Worm (Caenorhabditis elegans) whole organism, L2 larva: Measurements from ENCODE around the gene C16D9.5.
A peak's percentile ranks its signal among the peaks of the same experiment; 100 is the strongest.

Experiments
- C34F6.9 ChIP-seq: fragments of 150-350 bp; optimal IDR thresholded peaks from 2 replicates; lab custom pipeline; 2014; ENCODE audit warnings: missing biosample characterization, missing genetic modification characterization
- F13H6.1 ChIP-seq: sonication (generic microtip); optimal IDR thresholded peaks from 2 replicates; lab custom pipeline; 2016; ENCODE audit warnings: missing genetic modification characterization, missing compliant biosample characterization
- R02D3.7 ChIP-seq: fragments of 150-350 bp; optimal IDR thresholded peaks from 2 replicates; lab custom pipeline; 2014; ENCODE audit warnings: missing biosample characterization, missing genetic modification characterization
- Y55F3AM.14 ChIP-seq: fragments of 200-800 bp; sonication (Bioruptor generic); optimal IDR thresholded peaks from 2 replicates; lab custom pipeline; 2018; ENCODE audit warnings: mild to moderate bottlenecking, missing genetic modification characterization, missing compliant biosample characterization
- ZK546.5 ChIP-seq: sonication (generic microtip); optimal IDR thresholded peaks from 2 replicates; lab custom pipeline; 2017; ENCODE audit warnings: missing biosample characterization, missing genetic modification characterization
- alr-1 ChIP-seq: fragments of 150-350 bp; optimal IDR thresholded peaks from 2 replicates; lab custom pipeline; 2014; ENCODE audit warnings: missing biosample characterization, missing genetic modification characterization
- aly-2 ChIP-seq: fragments of 150-350 bp; optimal IDR thresholded peaks from 2 replicates; lab custom pipeline; 2014; ENCODE audit warnings: missing biosample characterization, missing genetic modification characterization
- ama-1 ChIP-seq: fragments of 150-350 bp; optimal IDR thresholded peaks from 2 replicates; lab custom pipeline; 2018; ENCODE audit warnings: inconsistent platforms
- blmp-1 ChIP-seq: sonication (generic microtip); optimal IDR thresholded peaks from 2 replicates; lab custom pipeline; 2017; ENCODE audit warnings: missing genetic modification characterization, mild to moderate bottlenecking, missing compliant biosample characterization, antibody characterized with exemption, moderate library complexity; ENCODE audit not compliant: insufficient read depth
- ceh-16 ChIP-seq: fragments of 150-350 bp; optimal IDR thresholded peaks from 2 replicates; lab custom pipeline; 2014; ENCODE audit warnings: missing biosample characterization, missing genetic modification characterization
- crh-2 ChIP-seq: sonication (generic microtip); optimal IDR thresholded peaks from 2 replicates; lab custom pipeline; 2017; ENCODE audit warnings: missing biosample characterization, missing genetic modification characterization
- dmd-4 ChIP-seq: sonication (generic microtip); optimal IDR thresholded peaks from 2 replicates; lab custom pipeline; 2017; ENCODE audit warnings: missing biosample characterization, missing genetic modification characterization
- egl-27 ChIP-seq: sonication (generic microtip); optimal IDR thresholded peaks from 3 replicates; lab custom pipeline; 2017; ENCODE audit warnings: missing biosample characterization, missing genetic modification reagents, missing genetic modification characterization
- elt-1 ChIP-seq: fragments of 150-350 bp; optimal IDR thresholded peaks from 2 replicates; lab custom pipeline; 2014; ENCODE audit warnings: missing biosample characterization, missing genetic modification characterization
- elt-3 ChIP-seq: sonication (generic microtip); optimal IDR thresholded peaks from 2 replicates; lab custom pipeline; 2017; ENCODE audit warnings: missing biosample characterization, missing genetic modification characterization
- fos-1 ChIP-seq: fragments of 150-350 bp; optimal IDR thresholded peaks from 2 replicates; lab custom pipeline; 2014; ENCODE audit warnings: missing biosample characterization, missing genetic modification characterization
- gmeb-1 ChIP-seq: fragments of 150-350 bp; optimal IDR thresholded peaks from 2 replicates; lab custom pipeline; 2014; ENCODE audit warnings: missing biosample characterization, missing genetic modification characterization
- lin-11 ChIP-seq: fragments of 150-350 bp; sonication (generic microtip); optimal IDR thresholded peaks from 2 replicates; lab custom pipeline; 2014; ENCODE audit warnings: missing biosample characterization, missing genetic modification characterization, inconsistent platforms, mixed read lengths
- lin-13 ChIP-seq: fragments of 150-350 bp; optimal IDR thresholded peaks from 2 replicates; lab custom pipeline; 2014; ENCODE audit warnings: missing biosample characterization, missing genetic modification reagents, missing genetic modification characterization
- lsy-2 ChIP-seq, 2 experiments: fragments of 150-350 bp in 1 of 2; sonication (generic microtip) in 1 of 2; optimal IDR thresholded peaks; 2 replicates each; lab custom pipeline; 2014 to 2017; ENCODE audit warnings: missing biosample characterization in 2 of 2, missing genetic modification characterization in 2 of 2
- mbf-1 ChIP-seq: sonication (generic microtip); optimal IDR thresholded peaks from 2 replicates; lab custom pipeline; 2017; ENCODE audit warnings: missing biosample characterization, missing genetic modification characterization
- mdl-1 ChIP-seq, 2 experiments: fragments of 150-350 bp in 1 of 2; sonication (generic microtip) in 1 of 2; optimal IDR thresholded peaks; 2 replicates each; lab custom pipeline; 2017; ENCODE audit warnings: missing biosample characterization in 2 of 2, missing genetic modification characterization in 2 of 2
- nhr-10 ChIP-seq: sonication (generic microtip); optimal IDR thresholded peaks from 2 replicates; lab custom pipeline; 2017; ENCODE audit warnings: missing biosample characterization, missing genetic modification characterization
- nhr-11 ChIP-seq: fragments of 150-350 bp; optimal IDR thresholded peaks from 2 replicates; lab custom pipeline; 2014; ENCODE audit warnings: missing biosample characterization, missing genetic modification characterization
- nhr-129 ChIP-seq: fragments of 150-350 bp; optimal IDR thresholded peaks from 2 replicates; lab custom pipeline; 2014; ENCODE audit warnings: missing biosample characterization, missing genetic modification characterization
- nhr-21 ChIP-seq: fragments of 150-350 bp; optimal IDR thresholded peaks from 2 replicates; lab custom pipeline; 2014; ENCODE audit warnings: missing biosample characterization, missing genetic modification characterization
- nhr-23 ChIP-seq: fragments of 150-350 bp; optimal IDR thresholded peaks from 2 replicates; lab custom pipeline; 2014; ENCODE audit warnings: missing biosample characterization, missing genetic modification reagents, missing genetic modification characterization
- nhr-237 ChIP-seq: fragments of 150-350 bp; optimal IDR thresholded peaks from 2 replicates; lab custom pipeline; 2014; ENCODE audit warnings: missing biosample characterization, missing genetic modification characterization
- nhr-25 ChIP-seq: fragments of 150-350 bp; sonication (generic microtip); optimal IDR thresholded peaks from 3 replicates; lab custom pipeline; 2014; ENCODE audit warnings: missing biosample characterization, missing genetic modification characterization
- nhr-77 ChIP-seq: fragments of 150-350 bp; optimal IDR thresholded peaks from 2 replicates; lab custom pipeline; 2014; ENCODE audit warnings: missing biosample characterization, missing genetic modification characterization
- sem-4 ChIP-seq: fragments of 150-350 bp; optimal IDR thresholded peaks from 2 replicates; lab custom pipeline; 2014; ENCODE audit warnings: missing biosample characterization, missing genetic modification reagents, missing genetic modification characterization
- sma-3 ChIP-seq: sonication (generic microtip); optimal IDR thresholded peaks from 2 replicates; lab custom pipeline; 2016; ENCODE audit warnings: missing genetic modification reagents, missing genetic modification characterization, missing compliant biosample characterization
- sma-9 ChIP-seq, 2 experiments: fragments of 150-350 bp in 1 of 2; sonication (generic microtip) in 1 of 2; optimal IDR thresholded peaks; 2 replicates each; lab custom pipeline; 2014 to 2016; ENCODE audit warnings: missing genetic modification characterization in 2 of 2, mild to moderate bottlenecking in 1 of 2, missing biosample characterization in 1 of 2, missing compliant biosample characterization in 1 of 2, missing genetic modification reagents in 1 of 2, moderate library complexity in 1 of 2
- snpc-4 ChIP-seq: fragments of 150-350 bp; optimal IDR thresholded peaks from 2 replicates; lab custom pipeline; 2014; ENCODE audit warnings: missing biosample characterization, missing genetic modification characterization
- unc-39 ChIP-seq: fragments of 150-350 bp; optimal IDR thresholded peaks from 2 replicates; lab custom pipeline; 2014; ENCODE audit warnings: missing biosample characterization, missing genetic modification characterization
- unc-55 ChIP-seq: fragments of 150-350 bp; sonication (generic microtip); optimal IDR thresholded peaks from 3 replicates; lab custom pipeline; 2014; ENCODE audit warnings: missing biosample characterization, missing genetic modification reagents, missing genetic modification characterization
- unc-62 ChIP-seq: fragments of 150-350 bp; optimal IDR thresholded peaks from 2 replicates; lab custom pipeline; 2014; ENCODE audit warnings: missing biosample characterization, missing genetic modification reagents, missing genetic modification characterization
- zag-1 ChIP-seq: fragments of 150-350 bp; optimal IDR thresholded peaks from 2 replicates; lab custom pipeline; 2014; ENCODE audit warnings: missing biosample characterization, missing genetic modification characterization
- ztf-1 ChIP-seq: fragments of 200-800 bp; sonication (Bioruptor generic); conservative IDR thresholded peaks from 2 replicates; pipeline ENCODE4 v1.3.6; 2022; ENCODE audit warnings: missing genetic modification characterization, missing compliant biosample characterization
- ztf-4 ChIP-seq: fragments of 150-350 bp; optimal IDR thresholded peaks from 2 replicates; lab custom pipeline; 2014; ENCODE audit warnings: missing biosample characterization, missing genetic modification characterization

The C16D9.5 gene

DNA sequence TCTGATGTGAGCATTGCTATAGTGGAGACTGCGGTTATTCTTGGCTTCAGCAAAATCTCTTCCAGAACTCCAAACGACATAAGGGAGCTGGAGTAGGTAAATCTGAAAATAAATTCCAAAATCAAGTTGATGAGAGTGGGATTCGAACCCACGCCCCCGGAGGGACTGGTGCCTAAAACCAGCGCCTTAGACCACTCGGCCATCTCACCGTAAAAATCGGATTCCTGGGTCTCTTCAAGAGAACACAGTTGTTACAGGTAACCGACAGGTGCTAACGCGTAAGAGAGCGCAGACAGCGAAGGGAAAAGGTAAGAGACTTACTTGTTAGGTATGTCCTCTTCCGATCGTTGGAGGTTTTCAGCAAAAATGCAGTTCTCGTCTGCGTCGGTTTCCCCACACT lies 10.0 kb downstream of the C16D9.5 start:
- TF ChIP-seq gmeb-1 (tag; lab: Kevin White, UChicago), result peak; percentile 6
- TF ChIP-seq nhr-129 (tag; lab: Kevin White, UChicago), result peak; percentile 45
- peak; percentile 48 for TF ChIP-seq crh-2 (tag; lab: Kevin White, UChicago)
- no peak for TF ChIP-seq Y55F3AM.14
- peak; percentile 6 for TF ChIP-seq C34F6.9
- no peak for TF ChIP-seq nhr-77 (tag; lab: Kevin White, UChicago)
- TF ChIP-seq snpc-4 (tag; lab: Kevin White, UChicago), result peak; percentile 49
- TF ChIP-seq nhr-21 (tag; lab: Kevin White, UChicago), result peak; percentile 29
- peak; percentile 54 for TF ChIP-seq sma-3

DNA sequence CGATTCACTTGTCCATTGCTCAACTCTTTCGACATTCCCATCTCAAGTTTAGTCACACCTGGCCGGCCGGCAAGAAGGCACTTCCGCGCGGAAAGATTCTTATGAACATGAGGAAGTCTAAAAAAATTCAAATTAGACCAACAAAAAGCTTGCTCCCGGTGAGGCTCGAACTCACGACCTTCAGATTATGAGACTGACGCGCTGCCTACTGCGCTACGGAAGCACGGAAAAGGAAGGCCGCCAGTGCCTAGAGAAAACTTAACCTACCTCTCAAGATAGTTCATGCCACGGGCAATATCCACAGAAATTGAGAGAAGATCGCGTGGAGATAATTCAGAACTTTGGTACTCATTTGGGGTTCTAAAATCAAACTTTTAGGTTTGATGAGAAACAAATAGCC lies 15.3 kb downstream of the C16D9.5 start:
- TF ChIP-seq snpc-4 (tag; lab: Kevin White, UChicago) (peak; percentile 67), F13H6.1 (no peak), R02D3.7 (tag; lab: Kevin White, UChicago) (no peak), nhr-129 (tag; lab: Kevin White, UChicago) (peak; percentile 21), dmd-4 (tag; lab: Kevin White, UChicago) (no peak), sma-9 (GFP tag; optimal IDR thresholded peaks at IDR 0.05; lab: Kevin White, UChicago) (peak; percentile 18), sma-9 (tag; optimal IDR thresholded peaks at IDR 0.05; lab: Kevin White, UChicago) (no peak), ama-1 (lab: Kevin White, UChicago) (no peak)
- TF ChIP-seq, all 48 proteins: peak for 3

DNA sequence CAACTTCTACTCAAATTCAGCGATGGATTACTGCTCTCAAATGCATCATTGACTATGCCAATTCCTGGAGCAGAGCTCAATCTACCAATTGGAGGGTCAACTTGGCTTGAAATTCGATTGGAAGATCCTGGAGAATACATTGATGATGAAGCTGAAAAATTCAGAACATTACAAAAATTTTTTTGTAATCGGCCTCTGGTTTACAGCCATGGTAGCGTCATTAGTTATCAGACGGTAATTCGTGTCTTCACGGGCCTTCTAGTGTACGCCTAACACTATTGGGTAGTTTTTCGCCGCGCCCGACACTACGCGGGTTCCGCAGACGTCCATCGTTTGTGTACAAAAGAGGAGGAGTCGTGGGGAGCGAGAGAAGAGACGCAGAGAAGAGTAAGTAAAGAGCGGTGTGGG lies 16.6 kb downstream of the C16D9.5 start:
- peak; percentile 91 for TF ChIP-seq sma-9 (GFP tag; optimal IDR thresholded peaks at IDR 0.05; lab: Kevin White, UChicago)
- no peak for TF ChIP-seq sma-9 (tag; optimal IDR thresholded peaks at IDR 0.05; lab: Kevin White, UChicago)
- TF ChIP-seq gmeb-1 (tag; lab: Kevin White, UChicago), result peak; percentile 79
- TF ChIP-seq nhr-23 (tag; lab: Kevin White, UChicago), result no peak
- TF ChIP-seq ZK546.5 (tag; lab: Kevin White, UChicago), result no peak
- no peak for TF ChIP-seq unc-39 (tag; lab: Kevin White, UChicago)
- TF ChIP-seq F13H6.1, result peak; percentile 88
- TF ChIP-seq unc-55, result no peak
- TF ChIP-seq nhr-77 (tag; lab: Kevin White, UChicago), result peak; percentile 63
- peak; percentile 26 for TF ChIP-seq unc-62 (GFP tag; lab: Kevin White, UChicago)
- TF ChIP-seq ama-1 (lab: Kevin White, UChicago), result peak; percentile 96
- TF ChIP-seq egl-27 (tag; lab: Kevin White, UChicago), result peak; percentile 80
- TF ChIP-seq snpc-4 (tag; lab: Kevin White, UChicago), result peak; percentile 99
- peak; percentile 40 for TF ChIP-seq ceh-16 (tag; lab: Kevin White, UChicago)
- TF ChIP-seq nhr-129 (tag; lab: Kevin White, UChicago), result peak; percentile 63
- TF ChIP-seq fos-1, result peak; percentile 80
- peak; percentile 89 for TF ChIP-seq crh-2 (tag; lab: Kevin White, UChicago)
- TF ChIP-seq mbf-1 (tag; lab: Kevin White, UChicago), result no peak
- no peak for TF ChIP-seq elt-3
- no peak for TF ChIP-seq alr-1 (tag; lab: Kevin White, UChicago)
- TF ChIP-seq lsy-2 (tag; optimal IDR thresholded peaks at IDR 0.05; lab: Kevin White, UChicago), result peak; percentile 65 to 78
- TF ChIP-seq ztf-1 (GFP tag; lab: Robert Waterston, UW), result no peak
- TF ChIP-seq sem-4 (tag; lab: Kevin White, UChicago), result peak; percentile 65
- no peak for TF ChIP-seq nhr-237 (tag; lab: Kevin White, UChicago)
- TF ChIP-seq lin-11 (tag; lab: Kevin White, UChicago), result peak; percentile 7
- no peak for TF ChIP-seq ztf-4 (tag; lab: Kevin White, UChicago)
- peak; percentile 71 for TF ChIP-seq nhr-25
- peak; percentile 29 for TF ChIP-seq nhr-10 (tag; lab: Kevin White, UChicago)
- TF ChIP-seq lin-13, result peak; percentile 77
- TF ChIP-seq nhr-11 (tag; lab: Kevin White, UChicago), result peak; percentile 34
- TF ChIP-seq mdl-1 (tag; optimal IDR thresholded peaks at IDR 0.05; lab: Kevin White, UChicago), result peak; percentile 49 to 65
- TF ChIP-seq aly-2, result no peak
- no peak for TF ChIP-seq blmp-1 (tag; lab: Kevin White, UChicago)
- peak; percentile 94 for TF ChIP-seq sma-3
- no peak for TF ChIP-seq dmd-4 (tag; lab: Kevin White, UChicago)
- peak; percentile 88 for TF ChIP-seq nhr-21 (tag; lab: Kevin White, UChicago)
- TF ChIP-seq C34F6.9, result peak; percentile 61
- peak; percentile 23 for TF ChIP-seq zag-1 (tag; lab: Kevin White, UChicago)
- TF ChIP-seq Y55F3AM.14, result peak; percentile 6
- TF ChIP-seq elt-1 (tag; lab: Kevin White, UChicago), result no peak
